Fruit fly (Drosophila melanogaster) whole organism, embryonic: Measurements from ENCODE around the gene CG11811.

Source experiments
- ATbp ChIP-seq: fragments of 200-800 bp; sonication (Bioruptor generic); optimal IDR thresholded peaks from 2 replicates; lab custom pipeline; 2017; ENCODE audit warnings: missing biosample characterization, mild to moderate bottlenecking, missing genetic modification characterization, missing genetic modification reagents
- Bteb2 ChIP-seq: fragments of 200-800 bp; sonication (Bioruptor generic); optimal IDR thresholded peaks from 2 replicates; lab custom pipeline; 2016; ENCODE audit warnings: missing biosample characterization, missing genetic modification characterization
- CG10366 ChIP-seq: fragments of 200-800 bp; sonication (Bioruptor generic); IDR thresholded peaks from 2 replicates; pipeline ENCODE4 v1.3.6; 2022; ENCODE audit warnings: missing biosample characterization, missing genetic modification characterization
- CG10431 ChIP-seq: fragments of 200-800 bp; sonication (Bioruptor generic); optimal IDR thresholded peaks from 3 replicates; lab custom pipeline; 2018; ENCODE audit warnings: missing biosample characterization, mild to moderate bottlenecking, missing genetic modification characterization
- CG10565 ChIP-seq: fragments of 200-800 bp; sonication (Bioruptor generic); optimal IDR thresholded peaks from 3 replicates; lab custom pipeline; 2016; ENCODE audit warnings: missing biosample characterization, mild to moderate bottlenecking, missing genetic modification characterization
- CG11696 ChIP-seq: fragments of 200-800 bp; sonication (Bioruptor generic); IDR thresholded peaks from 2 replicates; pipeline ENCODE4 v1.3.6; 2022; ENCODE audit warnings: missing biosample characterization, missing genetic modification characterization
- CG12071 ChIP-seq: fragments of 200-800 bp; sonication (Bioruptor generic); optimal IDR thresholded peaks from 3 replicates; lab custom pipeline; 2018; ENCODE audit warnings: missing biosample characterization, mild to moderate bottlenecking, missing genetic modification characterization
- CG13894 ChIP-seq: fragments of 200-800 bp; sonication (Bioruptor generic); optimal IDR thresholded peaks from 3 replicates; lab custom pipeline; 2018; ENCODE audit warnings: missing biosample characterization, mild to moderate bottlenecking, missing genetic modification characterization, moderate library complexity
- CG16863 ChIP-seq: fragments of 200-800 bp; sonication (Bioruptor generic); optimal IDR thresholded peaks from 3 replicates; lab custom pipeline; 2016; ENCODE audit warnings: missing biosample characterization, missing genetic modification characterization
- CG17802 ChIP-seq: fragments of 200-800 bp; sonication (Bioruptor generic); optimal IDR thresholded peaks from 2 replicates; lab custom pipeline; 2018; ENCODE audit warnings: missing biosample characterization, mild to moderate bottlenecking, missing genetic modification characterization, moderate library complexity
- CG17829 ChIP-seq: fragments of 200-800 bp; optimal IDR thresholded peaks from 2 replicates; lab custom pipeline; 2019; ENCODE audit warnings: missing biosample characterization, mild to moderate bottlenecking, missing genetic modification characterization, moderate library complexity
- CG1792 ChIP-seq: fragments of 200-800 bp; sonication (Bioruptor generic); optimal IDR thresholded peaks from 2 replicates; lab custom pipeline; 2016; ENCODE audit warnings: missing biosample characterization, missing genetic modification characterization
- CG18764 ChIP-seq: fragments of 200-800 bp; sonication (Bioruptor generic); optimal IDR thresholded peaks from 3 replicates; lab custom pipeline; 2016; ENCODE audit warnings: missing biosample characterization, missing genetic modification characterization
- CG34376 ChIP-seq: fragments of 200-800 bp; sonication (Bioruptor generic); optimal IDR thresholded peaks from 2 replicates; lab custom pipeline; 2018; ENCODE audit warnings: missing biosample characterization, mild to moderate bottlenecking, missing genetic modification characterization
- CG42726 ChIP-seq: fragments of 200-800 bp; sonication (Bioruptor generic); IDR thresholded peaks from 2 replicates; pipeline ENCODE4 v1.3.6; 2022; ENCODE audit warnings: missing biosample characterization, missing genetic modification characterization; ENCODE audit not compliant: partially characterized antibody
- CG6854 ChIP-seq: fragments of 200-800 bp; sonication (Bioruptor generic); optimal IDR thresholded peaks from 3 replicates; lab custom pipeline; 2017; ENCODE audit warnings: missing biosample characterization, mild to moderate bottlenecking, missing genetic modification characterization
- CG7839 ChIP-seq: fragments of 200-800 bp; sonication (Bioruptor generic); optimal IDR thresholded peaks from 3 replicates; lab custom pipeline; 2018; ENCODE audit warnings: missing biosample characterization, mild to moderate bottlenecking, missing genetic modification characterization, moderate library complexity
- CG8290 ChIP-seq, 3 experiments: fragments of 200-800 bp; sonication (Bioruptor generic); optimal IDR thresholded peaks; 2 replicates each; lab custom pipeline; 2016 to 2019; ENCODE audit warnings: missing biosample characterization in 3 of 3, missing genetic modification characterization in 3 of 3, mild to moderate bottlenecking in 2 of 3, moderate library complexity in 1 of 3
- D19A ChIP-seq: fragments of 200-800 bp; optimal IDR thresholded peaks from 3 replicates; lab custom pipeline; 2019; ENCODE audit warnings: missing biosample characterization, mild to moderate bottlenecking, missing genetic modification characterization, moderate library complexity
- GATAe ChIP-seq: fragments of 200-800 bp; sonication (Bioruptor generic); conservative IDR thresholded peaks from 2 replicates; pipeline ENCODE4 v1.3.6; 2022; ENCODE audit warnings: missing biosample characterization, missing genetic modification characterization
- HLH54F ChIP-seq: fragments of 200-800 bp; sonication (Bioruptor generic); optimal IDR thresholded peaks from 3 replicates; lab custom pipeline; 2016; ENCODE audit warnings: missing biosample characterization, missing genetic modification characterization
- Hr78 ChIP-seq, 2 experiments: fragments of 200-800 bp in 1 of 2; fragments of >200 bp in 1 of 2; sonication (Bioruptor generic) in 1 of 2; optimal IDR thresholded peaks; 2 replicates each; lab custom pipeline; 2017 to 2019; ENCODE audit warnings: missing biosample characterization in 2 of 2, missing genetic modification characterization in 2 of 2, mild to moderate bottlenecking in 1 of 2, moderate library complexity in 1 of 2
- Nf-YC ChIP-seq: fragments of 200-800 bp; optimal IDR thresholded peaks from 3 replicates; lab custom pipeline; 2019; ENCODE audit warnings: missing biosample characterization, mild to moderate bottlenecking, missing genetic modification characterization, moderate library complexity
- TFAM ChIP-seq: fragments of 200-800 bp; sonication (Bioruptor generic); optimal IDR thresholded peaks from 2 replicates; lab custom pipeline; 2017; ENCODE audit warnings: missing biosample characterization, missing genetic modification characterization, inconsistent platforms
- Usf ChIP-seq: fragments of 200-800 bp; sonication (Bioruptor generic); optimal IDR thresholded peaks from 2 replicates; lab custom pipeline; 2017; ENCODE audit warnings: missing genotype, missing biosample characterization, missing genetic modification characterization
- Xrp1 ChIP-seq: fragments of 200-800 bp; sonication (Bioruptor generic); IDR thresholded peaks from 2 replicates; pipeline ENCODE4 v1.3.6; 2022; ENCODE audit warnings: missing biosample characterization, missing genetic modification characterization
- ato ChIP-seq: fragments of 200-800 bp; sonication (Bioruptor generic); IDR thresholded peaks from 2 replicates; pipeline ENCODE4 v1.3.6; 2022; ENCODE audit warnings: missing biosample characterization, missing genetic modification characterization; ENCODE audit not compliant: partially characterized antibody
- crol ChIP-seq: fragments of 200-800 bp; sonication (Bioruptor generic); IDR thresholded peaks from 2 replicates; pipeline ENCODE4 v1.3.6; 2022; ENCODE audit warnings: missing biosample characterization, missing genetic modification characterization
- dm ChIP-seq: fragments of 200-800 bp; sonication (Bioruptor generic); optimal IDR thresholded peaks from 3 replicates; lab custom pipeline; 2016; ENCODE audit warnings: missing biosample characterization, missing genetic modification characterization
- dmrt11E ChIP-seq: fragments of 200-800 bp; sonication (Bioruptor generic); optimal IDR thresholded peaks from 3 replicates; lab custom pipeline; 2018; ENCODE audit warnings: missing biosample characterization, mild to moderate bottlenecking, missing genetic modification characterization, moderate library complexity
- exex ChIP-seq: fragments of 200-800 bp; sonication (Bioruptor generic); optimal IDR thresholded peaks from 4 replicates; lab custom pipeline; 2018; ENCODE audit warnings: missing biosample characterization, mild to moderate bottlenecking, missing genetic modification characterization, moderate library complexity
- hkb ChIP-seq, 2 experiments: fragments of 200-800 bp in 1 of 2; fragments of >200 bp in 1 of 2; sonication (Bioruptor generic) in 1 of 2; IDR thresholded peaks in 1 of 2; optimal IDR thresholded peaks in 1 of 2; 2 replicates each; pipeline versions ENCODE4 v1.3.6 to Lab custom; 2017 to 2022; ENCODE audit warnings: missing biosample characterization in 1 of 2, missing genetic modification characterization in 1 of 2
- inv ChIP-seq: fragments of 200-800 bp; sonication (Bioruptor generic); IDR thresholded peaks from 2 replicates; pipeline ENCODE4 v1.3.6; 2022; ENCODE audit warnings: missing biosample characterization, missing genetic modification characterization; ENCODE audit not compliant: partially characterized antibody
- mld ChIP-seq: fragments of 200-800 bp; sonication (Bioruptor generic); IDR thresholded peaks from 3 replicates; pipeline ENCODE4 v1.3.6; 2022; ENCODE audit warnings: missing biosample characterization, missing genetic modification characterization; ENCODE audit not compliant: partially characterized antibody
- p53 ChIP-seq: fragments of 200-800 bp; sonication (Bioruptor generic); optimal IDR thresholded peaks from 2 replicates; lab custom pipeline; 2016; ENCODE audit warnings: missing biosample characterization, missing genetic modification characterization
- pnt ChIP-seq: fragments of 200-800 bp; sonication (Bioruptor generic); optimal IDR thresholded peaks from 3 replicates; lab custom pipeline; 2016; ENCODE audit warnings: missing biosample characterization, missing genetic modification characterization
- repo ChIP-seq: fragments of 200-800 bp; sonication (Bioruptor generic); optimal IDR thresholded peaks from 2 replicates; lab custom pipeline; 2016; ENCODE audit warnings: missing biosample characterization, missing genetic modification characterization
- schlank ChIP-seq: fragments of 200-800 bp; sonication (Bioruptor generic); optimal IDR thresholded peaks from 2 replicates; lab custom pipeline; 2018; ENCODE audit warnings: missing biosample characterization, mild to moderate bottlenecking, missing genetic modification characterization
- sima ChIP-seq: fragments of 200-800 bp; sonication (Bioruptor generic); optimal IDR thresholded peaks from 2 replicates; lab custom pipeline; 2016; ENCODE audit warnings: missing biosample characterization, missing genetic modification characterization
- slbo ChIP-seq: fragments of 200-800 bp; sonication (Bioruptor generic); IDR thresholded peaks from 2 replicates; pipeline ENCODE4 v1.3.6; 2022; ENCODE audit warnings: missing biosample characterization, missing genetic modification characterization
- sna ChIP-seq: fragments of 200-800 bp; sonication (Bioruptor generic); IDR thresholded peaks from 2 replicates; pipeline ENCODE4 v1.3.6; 2022; ENCODE audit warnings: missing biosample characterization, missing genetic modification characterization; ENCODE audit not compliant: partially characterized antibody
- sr ChIP-seq: fragments of 200-800 bp; sonication (Bioruptor generic); IDR thresholded peaks from 3 replicates; pipeline ENCODE4 v1.3.6; 2022; ENCODE audit warnings: missing biosample characterization, missing genetic modification characterization
- tio ChIP-seq: fragments of 200-800 bp; sonication (Bioruptor generic); optimal IDR thresholded peaks from 2 replicates; lab custom pipeline; 2017; ENCODE audit warnings: missing biosample characterization, missing genetic modification characterization, inconsistent platforms
- vfl ChIP-seq: fragments of 200-800 bp; sonication (Bioruptor generic); optimal IDR thresholded peaks from 2 replicates; lab custom pipeline; 2016; ENCODE audit warnings: missing biosample characterization, missing genetic modification characterization

Gene CG11811

dm6 chr3L:10739666-10740417 is 49.0 kb downstream of the CG11811 start (continued):
- TF ChIP-seq vfl, result peak; percentile 87
- peak; percentile 84 for TF ChIP-seq CG10366 (GFP tag; lab: Robert Waterston, UW)
- TF ChIP-seq CG13894, result peak; percentile 78
- TF ChIP-seq CG12071, result peak; percentile 94
- peak; percentile 79 for TF ChIP-seq GATAe (GFP tag; lab: Robert Waterston, UW)
- peak; percentile 100 for TF ChIP-seq crol
- peak; percentile 70 for TF ChIP-seq CG10431 (GFP tag; lab: Kevin White, UChicago)
- peak; percentile 85 for TF ChIP-seq CG6854 (GFP tag; lab: Kevin White, UChicago)
- peak; percentile 88 for TF ChIP-seq pnt (GFP tag; lab: Kevin White, UChicago)
- TF ChIP-seq HLH54F (GFP tag; lab: Kevin White, UChicago), result peak; percentile 90
- TF ChIP-seq slbo, result peak; percentile 90
- TF ChIP-seq CG7839, result peak; percentile 97
- TF ChIP-seq CG18764 (GFP tag; lab: Kevin White, UChicago), result peak; percentile 89
- TF ChIP-seq CG17829, result peak; percentile 86
- TF ChIP-seq CG11696 (GFP tag; lab: Robert Waterston, UW), result peak; percentile 50; the same call in 1 of the 2 replicates
- no peak for TF ChIP-seq Nf-YC (tag; lab: Kevin White, UChicago)
- peak; percentile 63 for TF ChIP-seq dmrt11E
- peak; percentile 71 for TF ChIP-seq CG8290 (GFP tag; optimal IDR thresholded peaks at IDR 0.05; lab: Kevin White, UChicago)
- TF ChIP-seq CG8290 (tag; optimal IDR thresholded peaks at IDR 0.05; lab: Kevin White, UChicago), result peak in 1 of 2 experiments; percentile 64
- TF ChIP-seq CG10565 (GFP tag; lab: Kevin White, UChicago), result peak; percentile 77
- peak; percentile 74 for TF ChIP-seq p53 (GFP tag; lab: Kevin White, UChicago)
- TF ChIP-seq Bteb2 (GFP tag; lab: Kevin White, UChicago), result peak; percentile 90
- peak; percentile 58 for TF ChIP-seq schlank
- TF ChIP-seq D19A, result peak; percentile 94
- TF ChIP-seq CG1792 (GFP tag; lab: Kevin White, UChicago), result peak; percentile 96
- no peak for TF ChIP-seq mld (GFP tag; lab: Robert Waterston, UW)
- TF ChIP-seq dm, result peak; percentile 81
- peak; percentile 41 for TF ChIP-seq exex (tag; lab: Kevin White, UChicago)
- peak; percentile 30; the same call in 1 of the 2 replicates for TF ChIP-seq ato
- peak; percentile 94 for TF ChIP-seq repo (GFP tag; lab: Kevin White, UChicago)
- TF ChIP-seq CG17802 (tag; lab: Kevin White, UChicago), result peak; percentile 64
- peak; percentile 88 for TF ChIP-seq ATbp
- peak; percentile 96 for TF ChIP-seq sr (GFP tag; lab: Robert Waterston, UW)
- peak; percentile 92 for TF ChIP-seq CG16863 (GFP tag; lab: Kevin White, UChicago)
- no peak for TF ChIP-seq inv (GFP tag; lab: Robert Waterston, UW)
- peak; percentile 88 for TF ChIP-seq tio
- TF ChIP-seq TFAM (GFP tag; lab: Kevin White, UChicago), result peak; percentile 63
- TF ChIP-seq Xrp1, result peak; percentile 93
- TF ChIP-seq sima (GFP tag; lab: Kevin White, UChicago), result peak; percentile 87
- no peak for TF ChIP-seq hkb (optimal IDR thresholded peaks at IDR 0.05; lab: Kevin White, UChicago)
- TF ChIP-seq hkb (GFP tag; IDR thresholded peaks at IDR 0.05; lab: Robert Waterston, UW), result peak; percentile 94
- TF ChIP-seq Usf (GFP tag; lab: Kevin White, UChicago), result peak; percentile 69
- peak; percentile 76 for TF ChIP-seq CG34376 (GFP tag; lab: Kevin White, UChicago)
- no peak for TF ChIP-seq sna (GFP tag; lab: Robert Waterston, UW)
- peak in 1 of 2 experiments; percentile 84 for TF ChIP-seq Hr78 (GFP tag; optimal IDR thresholded peaks at IDR 0.05; lab: Kevin White, UChicago)
- TF ChIP-seq CG42726, result no peak
- TF ChIP-seq, all 482 proteins: peak for 425
